Worm (Caenorhabditis elegans) whole organism, L4/young adult: ENCODE data around the gene chil-23.

Experiments
- W03F9.2 ChIP-seq: fragments of 150-350 bp; optimal IDR thresholded peaks from 2 replicates; lab custom pipeline; 2014; ENCODE audit warnings: missing biosample characterization, missing genetic modification characterization
- dao-5 ChIP-seq: sonication (generic microtip); optimal IDR thresholded peaks from 2 replicates; lab custom pipeline; 2016; ENCODE audit warnings: missing genotype, missing genetic modification characterization, moderate library complexity, missing compliant biosample characterization
- him-1 ChIP-seq: sonication (generic microtip); optimal IDR thresholded peaks from 2 replicates; lab custom pipeline; 2016; ENCODE audit warnings: missing genotype, missing genetic modification reagents, missing genetic modification characterization, missing compliant biosample characterization

- TF ChIP-seq dao-5 (tag; lab: Kevin White, UChicago) (no peak), W03F9.2 (tag; lab: Kevin White, UChicago) (no peak), him-1 (tag; lab: Kevin White, UChicago) (no peak)
Measured at ce11 chrII:9482529-9482928, 14.1 kb upstream of the chil-23 start.
